Fruit fly (Drosophila melanogaster) whole organism, wandering third instar larva: ENCODE measurements around the gene swm.
A peak's percentile ranks its signal among the peaks of the same experiment; 100 is the strongest.

ENCODE experiments used
- Abd-B ChIP-seq: fragments of >200 bp; optimal IDR thresholded peaks from 2 replicates; lab custom pipeline; 2017; ENCODE audit warnings: missing biosample characterization, missing genetic modification characterization
- CG32264 ChIP-seq: fragments of 200-800 bp; sonication (Bioruptor generic); optimal IDR thresholded peaks from 2 replicates; lab custom pipeline; 2016; ENCODE audit warnings: missing biosample characterization, missing genetic modification characterization
- CG9705 ChIP-seq: fragments of 200-800 bp; sonication (Bioruptor generic); optimal IDR thresholded peaks from 2 replicates; lab custom pipeline; 2018; ENCODE audit warnings: missing biosample characterization, mild to moderate bottlenecking, missing genetic modification characterization
- CrebA ChIP-seq: fragments of 200-800 bp; sonication (Bioruptor generic); optimal IDR thresholded peaks from 2 replicates; lab custom pipeline; 2016; ENCODE audit warnings: missing biosample characterization, mild to moderate bottlenecking, missing genetic modification characterization, borderline replicate concordance
- Dfd ChIP-seq: fragments of >200 bp; optimal IDR thresholded peaks from 2 replicates; lab custom pipeline; 2017; ENCODE audit warnings: missing biosample characterization, missing genetic modification characterization
- Dif ChIP-seq: fragments of 200-275, 200-300 bp; sonication (Bioruptor generic); optimal IDR thresholded peaks from 2 replicates; lab custom pipeline; 2018; ENCODE audit warnings: missing biosample characterization, missing genetic modification characterization; ENCODE audit not compliant: partially characterized antibody
- GATAd ChIP-seq: sonication (Bioruptor generic); optimal IDR thresholded peaks from 2 replicates; lab custom pipeline; 2016; ENCODE audit warnings: missing biosample characterization, missing genetic modification characterization
- HLH106 ChIP-seq: fragments of 200-800 bp; optimal IDR thresholded peaks from 3 replicates; lab custom pipeline; 2019; ENCODE audit warnings: missing biosample characterization, mild to moderate bottlenecking, missing genetic modification characterization, moderate library complexity
- Hnf4 ChIP-seq: fragments of 200-800 bp; sonication (Bioruptor generic); optimal IDR thresholded peaks from 2 replicates; lab custom pipeline; 2016; ENCODE audit warnings: missing biosample characterization, mild to moderate bottlenecking, missing genetic modification characterization
- Hr78 ChIP-seq: fragments of >200 bp; optimal IDR thresholded peaks from 2 replicates; lab custom pipeline; 2017; ENCODE audit warnings: missing biosample characterization, missing genetic modification characterization
- Hr83 ChIP-seq: fragments of 200-300 bp; sonication (Bioruptor generic); optimal IDR thresholded peaks from 2 replicates; lab custom pipeline; 2016; ENCODE audit warnings: missing biosample characterization, mild to moderate bottlenecking, missing genetic modification characterization, moderate library complexity; ENCODE audit not compliant: poor library complexity, severe bottlenecking
- Jra ChIP-seq: sonication (Bioruptor generic); optimal IDR thresholded peaks from 2 replicates; lab custom pipeline; 2016; ENCODE audit warnings: missing biosample characterization, missing genetic modification characterization
- Mio ChIP-seq: sonication (Bioruptor generic); optimal IDR thresholded peaks from 2 replicates; lab custom pipeline; 2016; ENCODE audit warnings: missing biosample characterization, missing genetic modification characterization
- Myc ChIP-seq: fragments of >200 bp; optimal IDR thresholded peaks from 2 replicates; lab custom pipeline; 2017
- N ChIP-seq: fragments of >200 bp; optimal IDR thresholded peaks from 2 replicates; lab custom pipeline; 2018; ENCODE audit warnings: missing biosample characterization, missing external identifiers, missing genetic modification characterization
- OdsH ChIP-seq: fragments of 200-800 bp; sonication (Bioruptor generic); optimal IDR thresholded peaks from 2 replicates; lab custom pipeline; 2016; ENCODE audit warnings: missing biosample characterization, mild to moderate bottlenecking, missing genetic modification characterization
- Rel ChIP-seq, 2 experiments: fragments of 200-800 bp; sonication (Bioruptor generic) in 1 of 2; optimal IDR thresholded peaks; 2 replicates in 1 of 2; 3 replicates in 1 of 2; lab custom pipeline; 2016 to 2019; ENCODE audit warnings: mild to moderate bottlenecking in 2 of 2, missing biosample characterization in 2 of 2, missing genetic modification characterization in 2 of 2, moderate library complexity in 1 of 2
- Sp1 ChIP-seq: fragments of 200-800 bp; sonication (Bioruptor generic); optimal IDR thresholded peaks from 3 replicates; lab custom pipeline; 2019; ENCODE audit warnings: missing biosample characterization, mild to moderate bottlenecking, missing genetic modification characterization, moderate library complexity
- Vsx2 ChIP-seq: fragments of 200-300, 225-300 bp; sonication (Bioruptor generic); optimal IDR thresholded peaks from 2 replicates; lab custom pipeline; 2018; ENCODE audit warnings: missing biosample characterization, missing genetic modification characterization; ENCODE audit not compliant: partially characterized antibody
- br ChIP-seq: fragments of 200-800 bp; sonication (Bioruptor generic); optimal IDR thresholded peaks from 2 replicates; lab custom pipeline; 2016; ENCODE audit warnings: missing biosample characterization, missing genetic modification characterization
- brk ChIP-seq: fragments of 200-800 bp; sonication (Bioruptor generic); optimal IDR thresholded peaks from 2 replicates; lab custom pipeline; 2016; ENCODE audit warnings: missing biosample characterization, mild to moderate bottlenecking, missing genetic modification characterization
- dl ChIP-seq, 2 experiments: fragments of 175-275, 200-275 bp in 1 of 2; fragments of 200-275 bp in 1 of 2; sonication (Bioruptor generic); optimal IDR thresholded peaks; lab custom pipeline; 2018; ENCODE audit warnings: mild to moderate bottlenecking in 2 of 2, missing biosample characterization in 2 of 2, missing genetic modification characterization in 2 of 2, moderate library complexity in 2 of 2; ENCODE audit not compliant: partially characterized antibody in 2 of 2, insufficient read depth in 1 of 2
- dmrt93B ChIP-seq: fragments of 200-800 bp; sonication (Bioruptor generic); optimal IDR thresholded peaks from 2 replicates; lab custom pipeline; 2018; ENCODE audit warnings: missing biosample characterization, mild to moderate bottlenecking, missing genetic modification characterization
- dsf ChIP-seq: sonication (Bioruptor generic); optimal IDR thresholded peaks from 2 replicates; lab custom pipeline; 2016; ENCODE audit warnings: missing biosample characterization, missing genetic modification characterization, borderline replicate concordance
- ey ChIP-seq: fragments of 200-800 bp; sonication (Bioruptor generic); optimal IDR thresholded peaks from 2 replicates; lab custom pipeline; 2016; ENCODE audit warnings: missing biosample characterization, missing genetic modification characterization
- foxo ChIP-seq, 2 experiments: fragments of 200-800 bp; sonication (Bioruptor generic); optimal IDR thresholded peaks; 2 replicates in 1 of 2; 3 replicates in 1 of 2; lab custom pipeline; 2016 to 2017; ENCODE audit warnings: missing biosample characterization in 2 of 2, missing genetic modification characterization in 2 of 2
- fru ChIP-seq: fragments of 200-800 bp; sonication (Bioruptor generic); optimal IDR thresholded peaks from 3 replicates; lab custom pipeline; 2016; ENCODE audit warnings: missing biosample characterization, mild to moderate bottlenecking, missing genetic modification characterization
- h ChIP-seq: fragments of 200-800 bp; sonication (Bioruptor generic); optimal IDR thresholded peaks from 3 replicates; lab custom pipeline; 2016; ENCODE audit warnings: missing biosample characterization, mild to moderate bottlenecking, missing genetic modification characterization
- jim ChIP-seq: fragments of 175-275, 200-325 bp; sonication (Bioruptor generic); optimal IDR thresholded peaks from 2 replicates; lab custom pipeline; 2016; ENCODE audit warnings: missing biosample characterization, mild to moderate bottlenecking, missing genetic modification characterization
- lola ChIP-seq: fragments of >200 bp; optimal IDR thresholded peaks from 2 replicates; lab custom pipeline; 2017; ENCODE audit warnings: missing biosample characterization, missing genetic modification characterization
- pan ChIP-seq: fragments of >200 bp; optimal IDR thresholded peaks from 2 replicates; lab custom pipeline; 2017
- psq ChIP-seq: fragments of 200-800 bp; sonication (Bioruptor generic); optimal IDR thresholded peaks from 3 replicates; lab custom pipeline; 2017; ENCODE audit warnings: missing biosample characterization, mild to moderate bottlenecking, missing genetic modification characterization, moderate library complexity
- rgr ChIP-seq: fragments of 200-800 bp; sonication (Bioruptor generic); optimal IDR thresholded peaks from 3 replicates; lab custom pipeline; 2016; ENCODE audit warnings: missing biosample characterization, mild to moderate bottlenecking, missing genetic modification characterization
- sage ChIP-seq: fragments of 200-800 bp; sonication (Bioruptor generic); optimal IDR thresholded peaks from 2 replicates; lab custom pipeline; 2016; ENCODE audit warnings: missing biosample characterization, mild to moderate bottlenecking, missing genetic modification characterization
- sv ChIP-seq: fragments of 200-800 bp; sonication (Bioruptor generic); optimal IDR thresholded peaks from 3 replicates; lab custom pipeline; 2016; ENCODE audit warnings: missing biosample characterization, missing genetic modification characterization
- tai ChIP-seq: sonication (Bioruptor generic); optimal IDR thresholded peaks from 2 replicates; lab custom pipeline; 2016; ENCODE audit warnings: missing biosample characterization, missing genetic modification characterization
- usp ChIP-seq: fragments of >200 bp; optimal IDR thresholded peaks from 2 replicates; lab custom pipeline; 2017; ENCODE audit warnings: missing biosample characterization, missing genetic modification characterization
- woc ChIP-seq: sonication (Bioruptor generic); optimal IDR thresholded peaks from 2 replicates; lab custom pipeline; 2016; ENCODE audit warnings: missing biosample characterization, mild to moderate bottlenecking, missing genetic modification characterization

The swm gene

DNA sequence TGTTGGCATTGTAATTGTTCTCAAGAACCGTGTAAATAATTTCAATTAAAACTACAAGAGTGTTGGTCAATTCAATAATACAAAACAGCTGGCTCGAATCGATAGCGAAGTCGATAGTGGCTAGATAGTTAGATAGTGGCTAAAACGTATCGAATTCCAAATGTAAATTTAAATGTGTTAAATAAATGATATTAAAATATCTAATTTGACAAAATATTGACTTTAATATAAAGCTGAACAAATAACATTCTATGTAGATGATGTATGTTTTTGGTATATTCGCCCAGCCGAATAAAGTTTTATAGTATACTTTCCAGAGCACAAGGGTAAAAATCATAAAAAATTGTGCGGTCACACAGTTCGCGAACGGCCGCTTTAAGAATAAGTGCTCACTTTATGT is 33.3 kb downstream of the swm start, which contains the start of the genes Dpm1 and CG10137 (continued):
- no peak for TF ChIP-seq ey (GFP tag; lab: Kevin White, UChicago)
- TF ChIP-seq Myc (lab: Kevin White, UChicago): peak; percentile 51
- TF ChIP-seq CrebA (GFP tag; lab: Kevin White, UChicago): no peak
- TF ChIP-seq, all 38 proteins: peak for 4

DNA sequence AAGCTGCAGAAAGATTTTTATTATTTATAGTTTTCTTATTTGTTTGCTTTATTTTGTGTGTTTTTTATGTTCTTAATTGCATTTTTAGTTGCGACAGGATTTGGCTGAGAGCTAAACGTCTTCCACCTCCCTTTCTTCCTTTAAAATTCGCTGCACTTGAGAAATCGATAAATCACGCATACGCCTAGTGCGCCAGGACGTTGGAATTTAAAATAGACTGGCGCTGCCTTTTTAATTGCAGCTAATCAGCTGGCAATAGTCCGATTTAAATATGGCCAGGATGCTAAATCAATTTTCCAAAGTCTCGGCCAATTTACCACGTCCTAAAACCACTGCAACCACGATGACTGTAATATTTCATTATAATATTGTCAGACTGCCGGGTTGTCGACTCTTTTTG is 33.8 kb downstream of the swm start:
- TF ChIP-seq Jra (no peak), HLH106 (no peak), Hnf4 (GFP tag; lab: Kevin White, UChicago) (no peak), woc (GFP tag; lab: Kevin White, UChicago) (no peak), pan (no peak), Hr83 (GFP tag; lab: Kevin White, UChicago) (no peak), CrebA (GFP tag; lab: Kevin White, UChicago) (no peak), dl (GFP tag; optimal IDR thresholded peaks at IDR 0.05; lab: Kevin White, UChicago; ENCODE audit: insufficient read depth in 1 of 2, partially characterized antibody in 2 of 2) (no peak), dmrt93B (no peak), Rel (GFP tag; optimal IDR thresholded peaks at IDR 0.05; lab: Kevin White, UChicago) (no peak), Rel (tag; optimal IDR thresholded peaks at IDR 0.05; lab: Kevin White, UChicago) (no peak), br (no peak)

DNA sequence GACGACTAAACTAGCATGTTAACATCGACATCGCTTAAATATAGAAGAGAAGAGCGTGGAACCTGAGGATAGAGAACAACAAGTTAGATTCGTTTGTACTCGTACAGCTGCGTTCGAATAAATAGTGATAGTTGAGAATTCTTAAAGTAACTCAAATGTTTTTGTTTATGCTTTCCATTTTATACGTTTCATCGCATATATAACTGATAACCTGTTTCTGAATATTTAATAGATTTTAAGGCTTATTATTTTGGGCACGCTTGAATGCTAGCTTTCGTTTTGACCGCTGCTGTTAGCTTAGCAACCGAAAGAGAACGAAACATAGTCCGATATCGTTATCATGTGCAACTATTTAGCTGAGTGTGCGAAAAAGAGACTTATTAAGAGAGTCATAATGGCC is 35.3 kb downstream of the swm start:
- TF ChIP-seq Sp1 (peak; percentile 96), N (GFP tag; lab: Kevin White, UChicago) (no peak), lola (GFP tag; lab: Kevin White, UChicago) (no peak), CG9705 (GFP tag; lab: Kevin White, UChicago) (no peak), dmrt93B (peak; percentile 30), Dfd (GFP tag; lab: Kevin White, UChicago) (no peak), Vsx2 (no peak), HLH106 (peak; percentile 76), dl (GFP tag; optimal IDR thresholded peaks at IDR 0.05; lab: Kevin White, UChicago; ENCODE audit: insufficient read depth in 1 of 2, partially characterized antibody in 2 of 2) (no peak), Abd-B (GFP tag; lab: Kevin White, UChicago) (no peak), Jra (no peak), Hr83 (GFP tag; lab: Kevin White, UChicago) (peak; percentile 21), Dif (GFP tag; lab: Kevin White, UChicago) (no peak), psq (GFP tag; lab: Kevin White, UChicago) (peak; percentile 90), fru (GFP tag; lab: Kevin White, UChicago) (peak; percentile 98), Hnf4 (GFP tag; lab: Kevin White, UChicago) (no peak), usp (no peak), woc (GFP tag; lab: Kevin White, UChicago) (peak; percentile 45), dsf (peak; percentile 25), pan (no peak), h (peak; percentile 95), OdsH (peak; percentile 94), br (peak; percentile 93), brk (no peak), Rel (GFP tag; optimal IDR thresholded peaks at IDR 0.05; lab: Kevin White, UChicago) (peak; percentile 80), Rel (tag; optimal IDR thresholded peaks at IDR 0.05; lab: Kevin White, UChicago) (no peak), rgr (GFP tag; lab: Kevin White, UChicago) (peak; percentile 94), Hr78 (no peak), sage (GFP tag; lab: Kevin White, UChicago) (no peak), ey (GFP tag; lab: Kevin White, UChicago) (peak; percentile 96), foxo (GFP tag; optimal IDR thresholded peaks at IDR 0.05; lab: Kevin White, UChicago) (peak; percentile 77 to 98), Myc (lab: Kevin White, UChicago) (no peak), CG32264 (GFP tag; lab: Kevin White, UChicago) (peak; percentile 53), CrebA (GFP tag; lab: Kevin White, UChicago) (no peak), GATAd (GFP tag; lab: Kevin White, UChicago) (no peak), Mio (GFP tag; lab: Kevin White, UChicago) (peak; percentile 46), tai (GFP tag; lab: Kevin White, UChicago) (no peak), jim (GFP tag; lab: Kevin White, UChicago) (no peak), sv (peak; percentile 95)
